Fruit fly (Drosophila melanogaster) whole organism: ENCODE results near the gene Tis11.

Source experiments
- CG8478 ChIP-seq: fragments of >200 bp; optimal IDR thresholded peaks from 2 replicates; lab custom pipeline; 2018; ENCODE audit warnings: inconsistent platforms
- Dll ChIP-seq: fragments of >200 bp; optimal IDR thresholded peaks from 2 replicates; lab custom pipeline; 2017
- EcR ChIP-seq, 2 experiments: fragments of >200 bp; optimal IDR thresholded peaks; 2 replicates each; lab custom pipeline; 2017; ENCODE audit warnings: missing biosample characterization in 2 of 2, missing genetic modification characterization in 2 of 2, missing genetic modification reagents in 2 of 2
- pan ChIP-seq: fragments of >200 bp; optimal IDR thresholded peaks from 2 replicates; lab custom pipeline; 2017
- psq ChIP-seq: fragments of >200 bp; optimal IDR thresholded peaks from 2 replicates; lab custom pipeline; 2017
- usp ChIP-seq: fragments of >200 bp; optimal IDR thresholded peaks from 2 replicates; lab custom pipeline; 2017; ENCODE audit warnings: missing biosample characterization, missing genetic modification characterization, mixed read lengths

Tis11 gene

dm6 chrX:12658999-12659560 is at the start of gene Tis11:
Tis11 (plus strand) TSS chrX:12659415.
- TF ChIP-seq Dll (lab: Kevin White, UChicago) (no peak), EcR (GFP tag; optimal IDR thresholded peaks at IDR 0.05; lab: Kevin White, UChicago) (no peak), CG8478 (no peak), psq (lab: Kevin White, UChicago) (no peak), usp (GFP tag; lab: Kevin White, UChicago) (no peak), pan (no peak)

- no peak for TF ChIP-seq pan
- no peak for TF ChIP-seq Dll (lab: Kevin White, UChicago)
- TF ChIP-seq CG8478 = no peak
- TF ChIP-seq EcR (GFP tag; optimal IDR thresholded peaks at IDR 0.05; lab: Kevin White, UChicago) = no peak
- no peak for TF ChIP-seq usp (GFP tag; lab: Kevin White, UChicago)
- TF ChIP-seq psq (lab: Kevin White, UChicago) = no peak
Observed at dm6 chrX:12611536-12612458, 47.4 kb upstream of the Tis11 start, which contains the start of the genes CG1463 and Fpgs1. CG1463 (minus strand) TSS chrX:12611667. Fpgs1 (plus strand) TSS chrX:12611867.

dm6 chrX:12613248-12613805 is 45.9 kb upstream of the Tis11 start:
- TF ChIP-seq CG8478 (no peak), Dll (lab: Kevin White, UChicago) (no peak), pan (no peak), psq (lab: Kevin White, UChicago) (no peak), EcR (GFP tag; optimal IDR thresholded peaks at IDR 0.05; lab: Kevin White, UChicago) (no peak), usp (GFP tag; lab: Kevin White, UChicago) (no peak)

dm6 chrX:12615752-12616366 is 43.4 kb upstream of the Tis11 start, which contains the start of gene CG11085:
CG11085 (plus strand) TSS chrX:12616316.
- TF ChIP-seq usp (GFP tag; lab: Kevin White, UChicago) = no peak

- TF ChIP-seq usp (GFP tag; lab: Kevin White, UChicago) = no peak
- TF ChIP-seq CG8478 = no peak
- TF ChIP-seq pan = no peak
- TF ChIP-seq Dll (lab: Kevin White, UChicago) = no peak
- no peak for TF ChIP-seq EcR (GFP tag; optimal IDR thresholded peaks at IDR 0.05; lab: Kevin White, UChicago)
- TF ChIP-seq psq (lab: Kevin White, UChicago) = no peak
Observed at dm6 chrX:12621640-12622039, 37.6 kb upstream of the Tis11 start.

DNA sequence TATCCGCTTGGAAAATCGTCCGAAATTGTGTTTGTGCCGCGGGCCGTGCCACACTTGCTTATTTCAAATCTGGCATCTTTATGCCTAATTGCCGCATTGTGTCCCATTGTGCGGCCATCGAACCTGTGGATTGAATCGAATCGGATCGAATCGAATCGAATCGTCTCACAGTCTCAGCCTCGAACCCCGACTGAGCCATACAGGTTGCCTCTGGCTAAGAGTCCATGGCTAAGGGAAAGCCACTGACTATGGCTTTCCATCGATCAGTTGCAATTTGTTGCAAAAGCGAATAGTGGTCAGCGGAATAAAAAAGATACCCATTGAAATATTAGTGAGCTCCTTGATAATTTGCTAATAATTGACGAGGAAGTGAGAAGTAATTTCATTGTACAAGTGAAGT is 35.2 kb upstream of the Tis11 start, which contains the start of gene CG15728:
Gene CG15728, plus strand, starts transcription at position 301 of the 400 bp plus-strand sequence.
- TF ChIP-seq CG8478 (no peak), EcR (GFP tag; optimal IDR thresholded peaks at IDR 0.05; lab: Kevin White, UChicago) (no peak), psq (lab: Kevin White, UChicago) (no peak)

dm6 chrX:12625594-12626274 is 33.5 kb upstream of the Tis11 start:
- TF ChIP-seq EcR (GFP tag; optimal IDR thresholded peaks at IDR 0.05; lab: Kevin White, UChicago) (no peak), CG8478 (no peak)

dm6 chrX:12629564-12629963 is 29.7 kb upstream of the Tis11 start, which contains the start of the genes Aven and CG2540:
Aven (minus strand) TSS chrX:12629640.
CG2540 (plus strand) TSS chrX:12629878.
- TF ChIP-seq psq (lab: Kevin White, UChicago) (no peak), pan (no peak), CG8478 (no peak), usp (GFP tag; lab: Kevin White, UChicago) (no peak), EcR (GFP tag; optimal IDR thresholded peaks at IDR 0.05; lab: Kevin White, UChicago) (no peak), Dll (lab: Kevin White, UChicago) (no peak)

- no peak for TF ChIP-seq Dll (lab: Kevin White, UChicago)
- TF ChIP-seq EcR (GFP tag; optimal IDR thresholded peaks at IDR 0.05; lab: Kevin White, UChicago) = no peak
- no peak for TF ChIP-seq CG8478
Observed at dm6 chrX:12631317-12632156, 27.7 kb upstream of the Tis11 start, which contains the start of gene Tomosyn. Tomosyn (plus strand) TSS chrX:12631605.

DNA sequence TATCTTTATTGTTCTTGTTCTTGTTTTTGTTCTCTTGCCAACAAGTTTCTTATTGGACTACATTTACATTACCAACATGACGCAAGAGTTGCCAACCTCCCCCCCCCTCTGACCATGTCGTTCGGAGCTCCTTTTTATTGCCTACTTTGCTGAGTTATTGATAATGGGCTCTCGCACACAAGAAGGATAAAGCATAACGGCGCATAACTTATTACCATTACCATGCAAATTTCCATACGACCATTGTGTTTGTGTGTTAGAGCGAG is 27.1 kb upstream of the Tis11 start:
- TF ChIP-seq Dll (lab: Kevin White, UChicago) (no peak), psq (lab: Kevin White, UChicago) (no peak), pan (no peak)

dm6 chrX:12633204-12633603 is 26.0 kb upstream of the Tis11 start:
- TF ChIP-seq usp (GFP tag; lab: Kevin White, UChicago) (no peak), Dll (lab: Kevin White, UChicago) (no peak), CG8478 (no peak), EcR (GFP tag; optimal IDR thresholded peaks at IDR 0.05; lab: Kevin White, UChicago) (no peak)
